Fruit fly (Drosophila melanogaster): ENCODE data around the gene jumu.
A peak's percentile ranks its signal among the peaks of the same experiment; 100 is the strongest.

jumu gene

dm6 chr3R:10330734-10331642, 19.0 kb upstream of the jumu start, which contains the start of the genes Bruce and CG12818 (continued):
- TF ChIP-seq NK7.1 (GFP tag; optimal IDR thresholded peaks at IDR 0.05) (peak; percentile 11), Sox100B (GFP tag; optimal IDR thresholded peaks at IDR 0.05) (no peak), unpg (GFP tag; optimal IDR thresholded peaks at IDR 0.05) (no peak), nerfin-2 (GFP tag; IDR thresholded peaks at IDR 0.05; ENCODE audit: partially characterized antibody) (peak; percentile 91), CG11560 (tag; IDR thresholded peaks at IDR 0.05) (peak; percentile 100), CG18764 (GFP tag; optimal IDR thresholded peaks at IDR 0.05) (no peak), CG11456 (GFP tag; IDR thresholded peaks at IDR 0.05) (no peak), CG6791 (GFP tag; IDR thresholded peaks at IDR 0.05; ENCODE audit: partially characterized antibody) (peak; percentile 76), Dll (GFP tag; IDR thresholded peaks at IDR 0.05; ENCODE audit: partially characterized antibody) (peak; percentile 82), hb (GFP tag; IDR thresholded peaks at IDR 0.05; ENCODE audit: partially characterized antibody) (peak; percentile 91), CG13624 (GFP tag; optimal IDR thresholded peaks at IDR 0.05) (no peak), CG34224 (GFP tag; IDR thresholded peaks at IDR 0.05; ENCODE audit: partially characterized antibody) (peak; percentile 68), nau (GFP tag; optimal IDR thresholded peaks at IDR 0.05) (no peak), Drgx (GFP tag; IDR thresholded peaks at IDR 0.05) (0 out of 2 replicates have a peak, but pooled peaks have one; percentile 19), Opbp (GFP tag; IDR thresholded peaks at IDR 0.05; ENCODE audit: partially characterized antibody) (peak; percentile 58; the same call in 1 of the 3 replicates), Abd-B (GFP tag; optimal IDR thresholded peaks at IDR 0.05) (no peak), ERR (GFP tag; optimal IDR thresholded peaks at IDR 0.05) (no peak), CG12236 (GFP tag; optimal IDR thresholded peaks at IDR 0.05) (no peak), HLH54F (GFP tag; optimal IDR thresholded peaks at IDR 0.05) (no peak), slp2 (GFP tag; optimal IDR thresholded peaks at IDR 0.05) (no peak), cg (GFP tag; optimal IDR thresholded peaks at IDR 0.05) (peak; percentile 71), CG32532 (GFP tag; IDR thresholded peaks at IDR 0.05) (no peak), CG7928 (GFP tag; optimal IDR thresholded peaks at IDR 0.05) (no peak), Side (GFP tag; optimal IDR thresholded peaks at IDR 0.05) (no peak), vvl (GFP tag; IDR thresholded peaks at IDR 0.05) (no peak), CG7963 (GFP tag; IDR thresholded peaks at IDR 0.05; ENCODE audit: partially characterized antibody) (peak; percentile 91), schlank (tag; optimal IDR thresholded peaks at IDR 0.05) (no peak), CG12769 (tag; optimal IDR thresholded peaks at IDR 0.05) (no peak), HLHmδ (GFP tag; optimal IDR thresholded peaks at IDR 0.05) (no peak), CG10267 (tag; optimal IDR thresholded peaks at IDR 0.05) (peak; percentile 75), CG4617 (GFP tag; optimal IDR thresholded peaks at IDR 0.05; ENCODE audit: borderline replicate concordance) (peak; percentile 95), hbn (GFP tag; IDR thresholded peaks at IDR 0.05; ENCODE audit: partially characterized antibody) (peak; percentile 60; the same call in 1 of the 2 replicates), slou (GFP tag; optimal IDR thresholded peaks at IDR 0.05) (no peak), unc-4 (GFP tag; IDR thresholded peaks at IDR 0.05; ENCODE audit: partially characterized antibody) (peak; percentile 59), phol (tag; optimal IDR thresholded peaks at IDR 0.05) (peak; percentile 52), CG31224 (GFP tag; IDR thresholded peaks at IDR 0.05) (no peak), CG42726 (GFP tag; IDR thresholded peaks at IDR 0.05; ENCODE audit: partially characterized antibody) (peak; percentile 39; the same call in 1 of the 2 replicates), tap (tag; optimal IDR thresholded peaks at IDR 0.05) (no peak), lov (optimal IDR thresholded peaks at IDR 0.05) (no peak), lov (GFP tag; IDR thresholded peaks at IDR 0.05) (no peak), CG10654 (GFP tag; optimal IDR thresholded peaks at IDR 0.05) (no peak), Doc2 (GFP tag; IDR thresholded peaks at IDR 0.05) (no peak), CHES-1-like (GFP tag; optimal IDR thresholded peaks at IDR 0.05) (peak; percentile 47), CG15269 (tag; optimal IDR thresholded peaks at IDR 0.05) (no peak), CG9817 (tag; optimal IDR thresholded peaks at IDR 0.05) (no peak), CG17385 (GFP tag; optimal IDR thresholded peaks at IDR 0.05) (peak; percentile 100), tx (GFP tag; optimal IDR thresholded peaks at IDR 0.05) (no peak)
